Worm (Caenorhabditis elegans): ENCODE data around the gene ttll-5.

Gene ttll-5

DNA sequence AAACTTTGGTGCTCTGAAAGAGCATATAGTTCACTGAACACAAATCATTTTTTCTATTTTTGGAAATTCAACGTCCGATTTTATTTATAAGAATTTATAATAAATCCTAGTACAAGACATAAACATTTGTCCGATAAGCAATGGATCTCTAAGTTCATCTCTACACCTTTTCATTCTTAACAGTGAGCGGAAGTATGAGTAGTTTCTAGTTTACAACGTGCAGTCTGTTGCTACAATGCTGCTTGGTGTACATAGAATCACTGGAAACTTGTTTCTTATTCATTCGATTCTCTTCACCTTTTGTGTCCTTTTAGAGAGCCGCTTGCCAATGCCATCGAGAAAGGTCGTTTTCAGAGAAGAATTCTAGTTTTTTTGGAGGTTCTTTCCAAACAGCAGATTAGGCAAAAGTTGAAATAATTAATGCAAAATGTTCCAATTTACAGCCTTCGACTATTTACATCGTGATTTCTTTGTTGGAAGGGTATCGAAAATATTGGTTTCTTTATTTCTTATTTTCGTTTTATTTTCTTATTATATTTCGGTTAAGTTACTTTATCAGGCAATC, 18.1 kb downstream of the ttll-5 start:
- TF ChIP-seq ceh-8 (GFP tag; optimal IDR thresholded peaks at IDR 0.05) (no peak), tbx-2 (tag; optimal IDR thresholded peaks at IDR 0.05) (no peak), rnt-1 (tag; optimal IDR thresholded peaks at IDR 0.05) (no peak), elt-2 (tag; optimal IDR thresholded peaks at IDR 0.05) (no peak), sup-37 (GFP tag; optimal IDR thresholded peaks at IDR 0.05) (no peak), pax-3 (tag; optimal IDR thresholded peaks at IDR 0.05) (no peak)

DNA sequence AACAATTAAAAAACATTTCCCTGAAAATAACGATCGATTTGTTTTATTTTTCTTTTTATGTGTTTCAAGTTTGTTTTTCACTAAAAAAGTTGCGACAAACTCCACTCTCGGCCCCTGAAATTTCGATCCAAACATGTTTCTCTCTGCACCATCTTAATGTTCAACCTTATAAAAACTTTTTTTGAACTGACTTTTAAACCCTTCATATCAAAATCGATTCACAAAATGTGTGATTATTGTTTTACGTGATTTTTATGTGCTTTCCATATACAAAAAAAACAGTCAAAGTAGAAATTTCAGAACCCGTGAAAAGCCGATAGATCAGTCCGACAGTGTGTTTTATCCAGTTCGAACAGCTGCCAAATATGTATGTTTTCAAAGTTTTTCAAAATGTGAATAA, 18.7 kb downstream of the ttll-5 start, which contains the start of gene ccch-1:
Gene ccch-1 (plus strand): TSS at position 301 of the 400 bp plus-strand sequence.
- TF ChIP-seq efl-1 (optimal IDR thresholded peaks at IDR 0.05) (no peak), efl-1 (GFP tag; optimal IDR thresholded peaks at IDR 0.05 in 1 of 2) (peak in 1 of 2 experiments; percentile 80), nhr-11 (tag; optimal IDR thresholded peaks at IDR 0.05) (no peak)

DNA sequence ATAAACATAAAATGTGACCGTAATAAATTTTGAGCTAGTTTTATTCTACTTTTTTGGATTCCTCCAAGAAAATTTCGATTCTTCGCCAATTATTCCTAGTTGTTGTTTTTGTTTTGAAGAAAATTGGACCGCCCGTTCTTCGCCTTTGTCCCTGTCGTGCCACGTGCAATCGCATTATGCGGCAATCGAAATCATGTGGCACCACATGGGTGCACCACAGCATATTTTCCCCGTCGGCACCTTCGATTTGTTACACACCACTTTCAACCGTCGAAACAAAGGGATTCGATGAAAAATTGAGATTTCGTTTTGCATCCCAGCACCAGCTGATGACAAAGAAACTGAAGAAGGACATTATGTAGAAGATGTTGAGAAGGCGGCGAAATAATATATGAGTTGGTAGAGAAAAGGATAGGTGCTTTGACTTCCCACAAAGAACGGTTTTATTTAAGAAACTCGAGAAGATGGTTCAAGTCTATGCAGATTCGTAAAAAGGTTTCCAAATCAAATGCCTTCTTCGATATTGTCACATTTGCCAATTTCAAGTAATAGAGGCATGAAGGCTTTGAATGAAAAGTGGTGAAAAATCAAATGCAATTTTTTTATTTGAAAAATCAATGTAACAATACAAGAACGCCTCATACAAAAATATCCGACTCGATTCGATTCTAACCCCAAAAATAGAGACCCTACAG, 19.9 kb downstream of the ttll-5 start:
- TF ChIP-seq C16A3.4 (tag; optimal IDR thresholded peaks at IDR 0.05) (no peak), unc-130 (tag; optimal IDR thresholded peaks at IDR 0.05) (no peak), nhr-85 (tag) (peak; percentile 76), F16B12.6 (tag; optimal IDR thresholded peaks at IDR 0.05) (no peak), egl-27 (tag; optimal IDR thresholded peaks at IDR 0.05) (no peak), lin-14 (GFP tag; optimal IDR thresholded peaks at IDR 0.05) (peak; percentile 33), ceh-90 (tag; optimal IDR thresholded peaks at IDR 0.05) (no peak), ceh-8 (GFP tag; optimal IDR thresholded peaks at IDR 0.05) (no peak), pag-3 (tag; optimal IDR thresholded peaks at IDR 0.05; ENCODE audit: borderline replicate concordance, insufficient read depth) (no peak), dsc-1 (tag; optimal IDR thresholded peaks at IDR 0.05) (peak; percentile 57), nhr-237 (tag; optimal IDR thresholded peaks at IDR 0.05) (no peak), nhr-71 (tag; optimal IDR thresholded peaks at IDR 0.05) (no peak), mdl-1 (tag; optimal IDR thresholded peaks at IDR 0.05) (peak in 1 of 2 experiments; percentile 7), snu-23 (GFP tag; optimal IDR thresholded peaks at IDR 0.05) (peak; percentile 21), mef-2 (tag; optimal IDR thresholded peaks at IDR 0.05) (no peak), unc-62 (GFP tag; optimal IDR thresholded peaks at IDR 0.05) (no peak), swsn-7 (tag; optimal IDR thresholded peaks at IDR 0.05) (no peak), pqm-1 (tag; optimal IDR thresholded peaks at IDR 0.05) (no peak)

DNA sequence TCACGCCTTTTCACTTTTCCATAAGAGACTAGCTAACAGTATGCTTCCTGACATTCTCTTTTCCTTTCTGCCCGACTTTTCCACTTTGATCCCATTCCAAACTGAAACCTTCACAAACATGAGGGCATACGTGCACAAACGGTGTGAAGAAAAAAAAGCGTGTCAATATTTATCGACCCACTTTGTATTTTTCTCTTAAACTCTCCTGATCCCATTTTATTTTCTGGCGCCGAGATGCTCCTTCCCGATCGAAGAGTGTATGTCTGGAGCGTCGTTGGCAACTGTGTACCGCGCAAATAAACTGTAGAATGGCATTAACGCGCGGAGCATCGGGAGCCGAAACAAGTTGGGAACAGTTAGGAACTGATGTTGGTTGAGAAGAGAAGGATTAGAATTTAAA, 20.7 kb downstream of the ttll-5 start:
- TF ChIP-seq nhr-71 (tag; optimal IDR thresholded peaks at IDR 0.05) (peak; percentile 36), egl-27 (tag; optimal IDR thresholded peaks at IDR 0.05) (peak; percentile 45 to 57), lsy-2 (tag; optimal IDR thresholded peaks at IDR 0.05) (peak in 1 of 2 experiments; percentile 21), nhr-20 (tag; optimal IDR thresholded peaks at IDR 0.05) (peak; percentile 36), nhr-237 (tag; optimal IDR thresholded peaks at IDR 0.05) (no peak), efl-1 (optimal IDR thresholded peaks at IDR 0.05) (no peak), efl-1 (GFP tag; optimal IDR thresholded peaks at IDR 0.05 in 1 of 2) (peak in 1 of 2 experiments; percentile 58), lin-14 (GFP tag; optimal IDR thresholded peaks at IDR 0.05) (peak; percentile 48), rnt-1 (tag; optimal IDR thresholded peaks at IDR 0.05) (no peak), tbx-2 (tag; optimal IDR thresholded peaks at IDR 0.05) (peak; percentile 58), nhr-77 (tag; optimal IDR thresholded peaks at IDR 0.05) (peak; percentile 65), mdl-1 (tag; optimal IDR thresholded peaks at IDR 0.05) (peak in 1 of 2 experiments; percentile 25), sptf-1 (tag; optimal IDR thresholded peaks at IDR 0.05) (no peak), unc-98 (GFP tag; IDR thresholded peaks at IDR 0.05) (no peak), Y116A8C.19 (tag; optimal IDR thresholded peaks at IDR 0.05; ENCODE audit: borderline replicate concordance) (no peak)

DNA sequence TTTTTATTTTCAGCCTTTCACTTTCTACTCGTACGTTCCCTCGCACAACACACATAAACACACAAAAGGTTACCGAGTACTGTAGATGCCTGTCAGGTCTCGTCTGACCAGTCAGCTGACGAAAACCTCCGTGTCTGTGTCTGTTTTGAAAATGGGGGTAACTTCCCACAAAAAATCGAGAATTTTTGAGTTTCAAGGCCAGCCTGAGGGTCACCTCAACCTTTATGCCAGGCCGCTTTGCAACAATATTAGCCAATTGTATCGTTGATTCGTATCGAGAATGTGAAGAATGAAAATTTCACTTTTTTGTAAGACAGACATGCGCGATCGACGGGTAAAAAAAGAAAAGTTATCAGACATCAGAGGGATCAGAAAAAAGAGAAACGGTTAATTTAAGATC, 22.2 kb downstream of the ttll-5 start:
- TF ChIP-seq nhr-90 (tag; optimal IDR thresholded peaks at IDR 0.05; ENCODE audit: poor library complexity) (peak; percentile 76), hlh-4 (tag; optimal IDR thresholded peaks at IDR 0.05) (no peak), unc-130 (tag; optimal IDR thresholded peaks at IDR 0.05) (peak; percentile 84), lin-35 (GFP tag; optimal IDR thresholded peaks at IDR 0.05) (peak in 1 of 2 experiments; percentile 72), dpl-1 (GFP tag; optimal IDR thresholded peaks at IDR 0.05) (peak in 2 of 3 experiments; percentile 22 to 36), mef-2 (tag; optimal IDR thresholded peaks at IDR 0.05) (no peak), lin-14 (GFP tag; optimal IDR thresholded peaks at IDR 0.05) (peak; percentile 94), blmp-1 (tag; optimal IDR thresholded peaks at IDR 0.05) (peak; percentile 99), nhr-20 (tag; optimal IDR thresholded peaks at IDR 0.05) (peak; percentile 90), nhr-19 (GFP tag; conservative IDR thresholded peaks at IDR 0.05) (peak; percentile 41; the same call in 1 of the 2 replicates), grh-1 (GFP tag; IDR thresholded peaks at IDR 0.05) (peak; percentile 87), nhr-71 (tag; optimal IDR thresholded peaks at IDR 0.05) (peak; percentile 82), vab-15 (tag; optimal IDR thresholded peaks at IDR 0.05) (no peak), sup-37 (GFP tag; optimal IDR thresholded peaks at IDR 0.05) (no peak), snu-23 (GFP tag; optimal IDR thresholded peaks at IDR 0.05) (peak; percentile 83), C16A3.4 (tag; optimal IDR thresholded peaks at IDR 0.05) (peak; percentile 49), lin-39 (tag; optimal IDR thresholded peaks at IDR 0.05) (no peak), rnt-1 (tag; optimal IDR thresholded peaks at IDR 0.05) (peak; percentile 42), swsn-7 (tag; optimal IDR thresholded peaks at IDR 0.05) (peak; percentile 31), pqm-1 (tag; optimal IDR thresholded peaks at IDR 0.05) (no peak)

Measured in whole organism, L1 larva.